Worm (Caenorhabditis elegans) whole organism, midembryonic: ENCODE measurements around the gene Y66D12A.3.

Experiments used
- T22C8.4 ChIP-seq: fragments of 200-800 bp; sonication (Bioruptor generic); IDR thresholded peaks from 2 replicates; pipeline ENCODE4 v1.3.6; 2022; ENCODE audit warnings: missing genetic modification characterization, missing compliant biosample characterization
- cog-1 ChIP-seq: sonication (generic microtip); optimal IDR thresholded peaks from 2 replicates; lab custom pipeline; 2016; ENCODE audit warnings: missing genetic modification characterization, missing compliant biosample characterization
- med-1 ChIP-seq: sonication (generic microtip); optimal IDR thresholded peaks from 2 replicates; lab custom pipeline; 2017; ENCODE audit warnings: missing genetic modification characterization, mild to moderate bottlenecking, missing compliant biosample characterization, antibody characterized with exemption, missing genetic modification reagents; ENCODE audit not compliant: insufficient read depth
- tab-1 ChIP-seq: fragments of 200-800 bp; sonication (Bioruptor generic); IDR thresholded peaks from 2 replicates; pipeline ENCODE4 v1.3.6; 2022; ENCODE audit warnings: missing genetic modification characterization, missing compliant biosample characterization
- ztf-29 ChIP-seq: fragments of 200-800 bp; sonication (Bioruptor generic); IDR thresholded peaks from 2 replicates; pipeline ENCODE4 v1.3.6; 2022; ENCODE audit warnings: missing genetic modification reagents, missing genetic modification characterization, missing compliant biosample characterization

DNA sequence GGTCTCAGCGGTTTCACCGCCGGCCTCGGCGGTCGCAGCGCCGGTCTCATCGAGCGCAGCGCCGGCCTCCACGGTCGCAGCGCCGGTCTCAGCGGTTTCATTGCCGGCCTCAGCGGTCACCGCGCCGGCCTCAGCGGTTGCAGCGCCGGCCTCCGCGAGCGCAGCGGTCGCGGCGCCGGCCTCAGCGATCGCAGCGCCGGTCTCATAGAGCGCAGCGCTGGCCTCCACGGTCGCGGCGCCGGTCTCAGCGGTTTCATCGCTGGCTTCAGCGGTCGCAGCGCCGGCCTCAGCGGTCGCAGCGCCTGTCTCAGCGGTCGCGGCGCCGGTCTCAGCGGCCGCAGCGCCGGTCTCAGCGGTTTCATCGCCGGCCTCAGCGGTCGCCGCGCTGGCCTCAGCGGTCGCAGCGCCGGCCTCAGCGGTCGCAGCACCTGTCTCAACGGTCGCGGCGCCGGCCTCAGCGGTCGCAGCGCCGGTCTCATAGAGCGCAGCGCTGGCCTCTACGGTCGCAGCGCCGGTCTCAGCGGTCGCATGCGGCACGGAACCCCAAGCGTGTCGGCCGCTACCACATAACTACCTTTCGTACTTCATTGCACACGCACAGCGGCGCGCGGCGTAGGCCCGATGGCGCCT is 22.7 kb downstream of the Y66D12A.3 start:
- no peak for TF ChIP-seq tab-1 (GFP tag; lab: Robert Waterston, UW)
- TF ChIP-seq cog-1 (tag; lab: Kevin White, UChicago), result no peak
- TF ChIP-seq med-1 (GFP tag; lab: Kevin White, UChicago), result no peak
- no peak for TF ChIP-seq T22C8.4 (GFP tag; lab: Robert Waterston, UW)
- TF ChIP-seq ztf-29 (GFP tag; lab: Robert Waterston, UW), result no peak
